Fruit fly (Drosophila melanogaster) whole organism, embryonic: ENCODE measurements around the gene Nepl7.

Experiments used
- Antp ChIP-seq: fragments of 200-800 bp; sonication (Bioruptor generic); optimal IDR thresholded peaks from 3 replicates; lab custom pipeline; 2016; ENCODE audit warnings: missing biosample characterization, missing genetic modification characterization
- Atf3 ChIP-seq: fragments of 200-800 bp; sonication (Bioruptor generic); optimal IDR thresholded peaks from 3 replicates; lab custom pipeline; 2016; ENCODE audit warnings: missing biosample characterization, missing genetic modification characterization
- Atf6 ChIP-seq: fragments of 200-800 bp; sonication (Bioruptor generic); IDR thresholded peaks from 2 replicates; pipeline ENCODE4 v1.3.6; 2022; ENCODE audit warnings: missing biosample characterization, missing genetic modification characterization
- B-H1 ChIP-seq: fragments of 200-800 bp; sonication (Bioruptor generic); IDR thresholded peaks from 3 replicates; pipeline ENCODE4 v1.3.6; 2022; ENCODE audit warnings: missing biosample characterization, missing genetic modification characterization
- CG11456 ChIP-seq: fragments of 200-800 bp; sonication (Bioruptor generic); IDR thresholded peaks from 3 replicates; pipeline ENCODE4 v1.3.6; 2022; ENCODE audit warnings: missing biosample characterization, missing genetic modification characterization
- CG12236 ChIP-seq: fragments of 200-800 bp; sonication (Bioruptor generic); optimal IDR thresholded peaks from 2 replicates; lab custom pipeline; 2016; ENCODE audit warnings: missing biosample characterization, missing genetic modification characterization
- CG16779 ChIP-seq: fragments of 200-800 bp; sonication (Bioruptor generic); IDR thresholded peaks from 2 replicates; pipeline ENCODE4 v1.3.6; 2022; ENCODE audit warnings: missing biosample characterization, missing genetic modification characterization
- CG17359 ChIP-seq: fragments of 200-800 bp; sonication (Bioruptor generic); optimal IDR thresholded peaks from 3 replicates; lab custom pipeline; 2018; ENCODE audit warnings: missing biosample characterization, mild to moderate bottlenecking, missing genetic modification characterization, moderate library complexity
- CG17802 ChIP-seq: fragments of 200-800 bp; sonication (Bioruptor generic); optimal IDR thresholded peaks from 2 replicates; lab custom pipeline; 2018; ENCODE audit warnings: missing biosample characterization, mild to moderate bottlenecking, missing genetic modification characterization, moderate library complexity
- CG18262 ChIP-seq: fragments of 200-800 bp; optimal IDR thresholded peaks from 3 replicates; lab custom pipeline; 2019; ENCODE audit warnings: missing biosample characterization, mild to moderate bottlenecking, missing genetic modification characterization, moderate library complexity
- CG18476 ChIP-seq: fragments of 200-800 bp; sonication (Bioruptor generic); optimal IDR thresholded peaks from 2 replicates; lab custom pipeline; 2016; ENCODE audit warnings: missing biosample characterization, mild to moderate bottlenecking, missing genetic modification characterization
- CG30020 ChIP-seq: fragments of 200-800 bp; optimal IDR thresholded peaks from 2 replicates; lab custom pipeline; 2019; ENCODE audit warnings: missing biosample characterization, mild to moderate bottlenecking, missing genetic modification characterization, moderate library complexity
- CG31224 ChIP-seq: fragments of 200-800 bp; sonication (Bioruptor generic); IDR thresholded peaks from 2 replicates; pipeline ENCODE4 v1.3.6; 2022; ENCODE audit warnings: missing biosample characterization, missing genetic modification characterization
- CG34376 ChIP-seq: fragments of 200-800 bp; sonication (Bioruptor generic); optimal IDR thresholded peaks from 2 replicates; lab custom pipeline; 2018; ENCODE audit warnings: missing biosample characterization, mild to moderate bottlenecking, missing genetic modification characterization
- CG42726 ChIP-seq: fragments of 200-800 bp; sonication (Bioruptor generic); IDR thresholded peaks from 2 replicates; pipeline ENCODE4 v1.3.6; 2022; ENCODE audit warnings: missing biosample characterization, missing genetic modification characterization; ENCODE audit not compliant: partially characterized antibody
- CG4424 ChIP-seq: fragments of 200-800 bp; sonication (Bioruptor generic); optimal IDR thresholded peaks from 3 replicates; lab custom pipeline; 2016; ENCODE audit warnings: missing biosample characterization, missing genetic modification characterization
- CG4617 ChIP-seq: fragments of 200-800 bp; sonication (Bioruptor generic); optimal IDR thresholded peaks from 3 replicates; lab custom pipeline; 2016; ENCODE audit warnings: missing biosample characterization, missing genetic modification characterization, borderline replicate concordance
- CG6254 ChIP-seq: fragments of 200-800 bp; sonication (Bioruptor generic); optimal IDR thresholded peaks from 3 replicates; lab custom pipeline; 2017; ENCODE audit warnings: mild to moderate bottlenecking, missing biosample characterization, missing genetic modification reagents, missing genetic modification characterization
- CG6272 ChIP-seq: fragments of 200-800 bp; sonication (Bioruptor generic); IDR thresholded peaks from 2 replicates; pipeline ENCODE4 v1.3.6; 2022; ENCODE audit warnings: missing biosample characterization, missing genetic modification characterization
- CG8924 ChIP-seq: fragments of 200-800 bp; optimal IDR thresholded peaks from 3 replicates; lab custom pipeline; 2019; ENCODE audit warnings: missing biosample characterization, mild to moderate bottlenecking, missing genetic modification characterization, moderate library complexity
- Chrac-16 ChIP-seq: fragments of 200-800 bp; sonication (Bioruptor generic); optimal IDR thresholded peaks from 3 replicates; lab custom pipeline; 2016; ENCODE audit warnings: missing biosample characterization, missing genetic modification characterization
- Doc2 ChIP-seq: fragments of 200-800 bp; sonication (Bioruptor generic); IDR thresholded peaks from 2 replicates; pipeline ENCODE4 v1.3.6; 2022; ENCODE audit warnings: missing biosample characterization, missing genetic modification characterization
- Fer1 ChIP-seq: fragments of 200-800 bp; sonication (Bioruptor generic); optimal IDR thresholded peaks from 2 replicates; lab custom pipeline; 2017; ENCODE audit warnings: missing biosample characterization, mild to moderate bottlenecking, missing genetic modification characterization
- Hsf ChIP-seq: fragments of 200-800 bp; sonication (Bioruptor generic); optimal IDR thresholded peaks from 3 replicates; lab custom pipeline; 2016; ENCODE audit warnings: missing biosample characterization, missing genetic modification characterization
- NC2α ChIP-seq: fragments of 200-800 bp; sonication (Bioruptor generic); optimal IDR thresholded peaks from 2 replicates; lab custom pipeline; 2016; ENCODE audit warnings: missing biosample characterization, missing genetic modification characterization
- Rx ChIP-seq: fragments of 200-800 bp; sonication (Bioruptor generic); IDR thresholded peaks from 2 replicates; pipeline ENCODE4 v1.3.6; 2022; ENCODE audit warnings: missing biosample characterization, missing genetic modification characterization
- Ssrp ChIP-seq: fragments of 200-800 bp; sonication (Bioruptor generic); optimal IDR thresholded peaks from 2 replicates; lab custom pipeline; 2018; ENCODE audit warnings: missing biosample characterization, mild to moderate bottlenecking, missing genetic modification characterization, moderate library complexity
- YL-1 ChIP-seq: fragments of 200-800 bp; sonication (Bioruptor generic); optimal IDR thresholded peaks from 3 replicates; lab custom pipeline; 2017; ENCODE audit warnings: missing biosample characterization, mild to moderate bottlenecking, missing genetic modification characterization
- ab ChIP-seq: fragments of 200-800 bp; sonication (Bioruptor generic); optimal IDR thresholded peaks from 2 replicates; lab custom pipeline; 2016; ENCODE audit warnings: missing biosample characterization, missing genetic modification characterization
- az2 ChIP-seq: fragments of 200-800 bp; sonication (Bioruptor generic); optimal IDR thresholded peaks from 3 replicates; lab custom pipeline; 2016; ENCODE audit warnings: missing biosample characterization, missing genetic modification characterization
- da ChIP-seq: fragments of 200-800 bp; sonication (Bioruptor generic); optimal IDR thresholded peaks from 2 replicates; lab custom pipeline; 2016; ENCODE audit warnings: missing biosample characterization, missing genetic modification characterization
- dmrt11E ChIP-seq: fragments of 200-800 bp; sonication (Bioruptor generic); optimal IDR thresholded peaks from 3 replicates; lab custom pipeline; 2018; ENCODE audit warnings: missing biosample characterization, mild to moderate bottlenecking, missing genetic modification characterization, moderate library complexity
- fd96Cb ChIP-seq: fragments of 200-800 bp; sonication (Bioruptor generic); optimal IDR thresholded peaks from 2 replicates; lab custom pipeline; 2018; ENCODE audit warnings: missing biosample characterization, mild to moderate bottlenecking, missing genetic modification characterization, moderate library complexity
- fu2 ChIP-seq: fragments of 200-800 bp; sonication (Bioruptor generic); optimal IDR thresholded peaks from 2 replicates; lab custom pipeline; 2016; ENCODE audit warnings: missing biosample characterization, missing genetic modification characterization
- grau ChIP-seq: fragments of 200-800 bp; optimal IDR thresholded peaks from 3 replicates; lab custom pipeline; 2019; ENCODE audit warnings: missing biosample characterization, mild to moderate bottlenecking, missing genetic modification characterization, moderate library complexity
- hbn ChIP-seq: fragments of 200-800 bp; sonication (Bioruptor generic); IDR thresholded peaks from 2 replicates; pipeline ENCODE4 v1.3.6; 2022; ENCODE audit warnings: missing biosample characterization, missing genetic modification characterization; ENCODE audit not compliant: partially characterized antibody
- her ChIP-seq: fragments of 200-800 bp; sonication (Bioruptor generic); optimal IDR thresholded peaks from 2 replicates; lab custom pipeline; 2016; ENCODE audit warnings: missing biosample characterization, missing genetic modification characterization
- jigr1 ChIP-seq: fragments of 200-800 bp; sonication (Bioruptor generic); IDR thresholded peaks from 3 replicates; pipeline ENCODE4 v1.3.6; 2022; ENCODE audit warnings: missing biosample characterization, missing genetic modification characterization
- jing ChIP-seq: fragments of 200-800 bp; sonication (Bioruptor generic); optimal IDR thresholded peaks from 2 replicates; lab custom pipeline; 2018; ENCODE audit warnings: missing biosample characterization, mild to moderate bottlenecking, missing genetic modification characterization
- nerfin-1 ChIP-seq: fragments of 200-800 bp; sonication (Bioruptor generic); optimal IDR thresholded peaks from 3 replicates; lab custom pipeline; 2019; ENCODE audit warnings: missing biosample characterization, mild to moderate bottlenecking, missing genetic modification characterization, moderate library complexity
- pros ChIP-seq: fragments of 200-800 bp; sonication (Bioruptor generic); optimal IDR thresholded peaks from 3 replicates; lab custom pipeline; 2019; ENCODE audit warnings: missing biosample characterization, mild to moderate bottlenecking, missing genetic modification characterization, moderate library complexity
- schlank ChIP-seq: fragments of 200-800 bp; sonication (Bioruptor generic); optimal IDR thresholded peaks from 2 replicates; lab custom pipeline; 2018; ENCODE audit warnings: missing biosample characterization, mild to moderate bottlenecking, missing genetic modification characterization
- scrt ChIP-seq: fragments of 200-800 bp; sonication (Bioruptor generic); optimal IDR thresholded peaks from 2 replicates; lab custom pipeline; 2018; ENCODE audit warnings: missing biosample characterization, mild to moderate bottlenecking, missing genetic modification characterization, moderate library complexity
- sob ChIP-seq: fragments of 200-800 bp; sonication (Bioruptor generic); IDR thresholded peaks from 2 replicates; pipeline ENCODE4 v1.3.6; 2022; ENCODE audit warnings: missing biosample characterization, missing genetic modification characterization
- stc ChIP-seq: fragments of 200-800 bp; sonication (Bioruptor generic); IDR thresholded peaks from 2 replicates; pipeline ENCODE4 v1.3.6; 2022; ENCODE audit warnings: missing biosample characterization, missing genetic modification characterization
- tin ChIP-seq: fragments of 200-800 bp; sonication (Bioruptor generic); optimal IDR thresholded peaks from 3 replicates; lab custom pipeline; 2016; ENCODE audit warnings: missing biosample characterization, missing genetic modification characterization
- twi ChIP-seq: fragments of 200-800 bp; optimal IDR thresholded peaks from 2 replicates; lab custom pipeline; 2019; ENCODE audit warnings: missing biosample characterization, mild to moderate bottlenecking, missing genetic modification characterization, moderate library complexity
- vfl ChIP-seq: fragments of 200-800 bp; sonication (Bioruptor generic); optimal IDR thresholded peaks from 2 replicates; lab custom pipeline; 2016; ENCODE audit warnings: missing biosample characterization, missing genetic modification characterization
- vvl ChIP-seq: fragments of 200-800 bp; sonication (Bioruptor generic); IDR thresholded peaks from 2 replicates; pipeline ENCODE4 v1.3.6; 2022; ENCODE audit warnings: missing biosample characterization, missing genetic modification characterization
- wek ChIP-seq: fragments of 200-800 bp; sonication (Bioruptor generic); optimal IDR thresholded peaks from 3 replicates; lab custom pipeline; 2018; ENCODE audit warnings: missing biosample characterization, mild to moderate bottlenecking, missing genetic modification characterization, moderate library complexity

The Nepl7 gene

DNA sequence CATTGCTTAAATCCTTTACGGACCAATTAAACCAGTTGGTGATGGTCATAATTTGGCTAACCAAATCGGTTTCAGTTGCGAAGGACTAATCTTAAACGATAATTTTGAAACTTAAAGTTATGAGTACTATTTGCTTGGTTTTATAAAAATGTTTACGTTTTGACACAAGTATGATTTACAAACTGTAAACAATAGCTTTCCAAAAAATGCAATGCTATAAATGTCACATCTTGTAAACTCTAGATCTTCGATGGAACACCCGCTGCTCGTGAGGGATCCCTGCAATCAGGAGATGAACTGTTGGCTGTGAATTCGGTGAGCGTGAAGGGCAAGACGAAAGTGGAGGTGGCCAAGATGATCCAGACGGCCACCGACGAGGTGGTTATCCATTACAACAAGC, 27.7 kb upstream of the Nepl7 start, which contains the start of gene CG5781:
Gene CG5781, minus strand, starts transcription at position 101 of the 400 bp plus-strand sequence.
- TF ChIP-seq Chrac-16 (GFP tag; lab: Kevin White, UChicago) (no peak), wek (GFP tag; lab: Kevin White, UChicago) (no peak), sob (GFP tag; lab: Robert Waterston, UW) (no peak), grau (tag; lab: Kevin White, UChicago) (no peak), CG17359 (tag; lab: Kevin White, UChicago) (no peak), twi (tag; lab: Kevin White, UChicago) (no peak), CG42726 (GFP tag; lab: Robert Waterston, UW) (no peak), CG4424 (GFP tag; lab: Kevin White, UChicago) (no peak)

DNA sequence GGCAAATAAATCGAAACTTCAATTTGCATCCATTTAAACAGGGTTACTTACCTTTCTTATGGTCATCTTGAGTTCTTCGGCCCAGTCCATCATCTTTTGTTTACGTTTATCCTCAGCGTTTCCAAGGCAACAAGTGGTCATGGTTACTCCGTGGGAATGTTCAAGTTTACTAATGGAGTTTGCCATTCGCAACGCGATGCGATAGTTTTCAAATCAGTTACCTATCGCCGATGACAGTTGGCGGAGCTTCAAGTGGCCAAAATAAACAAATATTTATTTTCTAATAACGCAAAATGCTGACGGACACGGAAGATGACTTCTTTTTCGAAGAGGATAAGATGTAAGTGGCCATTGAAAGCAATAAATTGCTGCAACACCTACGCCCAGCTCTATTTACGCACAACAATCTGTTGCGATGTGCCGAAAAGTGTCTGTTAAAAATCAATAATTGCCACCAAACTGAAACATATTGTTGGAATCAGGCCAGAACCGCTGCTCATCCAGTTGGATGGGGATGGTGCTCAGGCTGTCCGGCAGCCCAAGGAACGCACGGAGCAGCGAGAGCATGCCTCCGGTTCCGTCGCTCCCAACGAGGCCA, 25.4 kb upstream of the Nepl7 start, which contains the start of the genes IFT43 and PICK1:
Gene IFT43, minus strand, starts transcription at position 166 of the 598 bp plus-strand sequence.
Gene PICK1, plus strand, starts transcription at position 211 of the 598 bp plus-strand sequence.
- TF ChIP-seq CG34376: no peak
- TF ChIP-seq Atf3: no peak
- no peak for TF ChIP-seq NC2α (GFP tag; lab: Kevin White, UChicago)
- TF ChIP-seq jing: no peak
- TF ChIP-seq CG6254 (GFP tag; lab: Kevin White, UChicago): no peak
- no peak for TF ChIP-seq dmrt11E (tag; lab: Kevin White, UChicago)
- no peak for TF ChIP-seq CG18262 (tag; lab: Kevin White, UChicago)
- no peak for TF ChIP-seq Atf6 (GFP tag; lab: Robert Waterston, UW)
- TF ChIP-seq CG11456 (GFP tag; lab: Robert Waterston, UW): no peak
- TF ChIP-seq scrt (GFP tag; lab: Kevin White, UChicago): peak; percentile 96
- no peak for TF ChIP-seq Ssrp
- no peak for TF ChIP-seq fd96Cb (tag; lab: Kevin White, UChicago)
- TF ChIP-seq nerfin-1: peak; percentile 58
- TF ChIP-seq ab (GFP tag; lab: Kevin White, UChicago): no peak
- TF ChIP-seq da (GFP tag; lab: Kevin White, UChicago): no peak
- no peak for TF ChIP-seq Doc2 (GFP tag; lab: Robert Waterston, UW)
- TF ChIP-seq Antp (GFP tag; lab: Kevin White, UChicago): no peak
- no peak for TF ChIP-seq CG16779 (GFP tag; lab: Robert Waterston, UW)
- TF ChIP-seq CG30020 (tag; lab: Kevin White, UChicago): no peak
- no peak for TF ChIP-seq CG31224 (GFP tag; lab: Robert Waterston, UW)
- no peak for TF ChIP-seq pros (GFP tag; lab: Kevin White, UChicago)
- no peak for TF ChIP-seq CG18476
- TF ChIP-seq stc (GFP tag; lab: Robert Waterston, UW): no peak
- TF ChIP-seq her: no peak
- no peak for TF ChIP-seq CG8924 (tag; lab: Kevin White, UChicago)
- TF ChIP-seq CG6272 (GFP tag; lab: Robert Waterston, UW): no peak
- peak; percentile 42 for TF ChIP-seq CG4617 (GFP tag; lab: Kevin White, UChicago)
- no peak for TF ChIP-seq CG17802 (tag; lab: Kevin White, UChicago)
- TF ChIP-seq az2: no peak
- no peak for TF ChIP-seq Fer1 (GFP tag; lab: Kevin White, UChicago)
- TF ChIP-seq tin (GFP tag; lab: Kevin White, UChicago): no peak
- no peak for TF ChIP-seq schlank (tag; lab: Kevin White, UChicago)
- TF ChIP-seq jigr1 (GFP tag; lab: Robert Waterston, UW): no peak
- peak; percentile 83 for TF ChIP-seq hbn (GFP tag; lab: Robert Waterston, UW)
- no peak for TF ChIP-seq sob (GFP tag; lab: Robert Waterston, UW)
- TF ChIP-seq CG12236: no peak
- TF ChIP-seq fu2 (GFP tag; lab: Kevin White, UChicago): no peak
- peak; percentile 37 for TF ChIP-seq YL-1 (GFP tag; lab: Kevin White, UChicago)
- no peak for TF ChIP-seq B-H1
- no peak for TF ChIP-seq vfl (GFP tag; lab: Kevin White, UChicago)
- no peak for TF ChIP-seq Hsf
- no peak for TF ChIP-seq Rx (GFP tag; lab: Robert Waterston, UW)
- TF ChIP-seq vvl (GFP tag; lab: Robert Waterston, UW): no peak
